Worm (Caenorhabditis elegans) whole organism, late embryonic: ENCODE data around the gene F36G3.3.

Source experiments
- C08G9.2 ChIP-seq: sonication (generic microtip); optimal IDR thresholded peaks from 2 replicates; lab custom pipeline; 2016; ENCODE audit warnings: mild to moderate bottlenecking, missing genetic modification characterization, moderate library complexity, missing compliant biosample characterization
- K02D7.2 ChIP-seq: sonication (generic microtip); optimal IDR thresholded peaks from 2 replicates; lab custom pipeline; 2017; ENCODE audit warnings: mild to moderate bottlenecking, missing genetic modification characterization, missing compliant biosample characterization
- K09A11.1 ChIP-seq: sonication (generic microtip); optimal IDR thresholded peaks from 2 replicates; lab custom pipeline; 2017; ENCODE audit warnings: antibody characterized with exemption, mild to moderate bottlenecking, missing genetic modification characterization, missing compliant biosample characterization; ENCODE audit not compliant: insufficient read depth
- ahr-1 ChIP-seq: sonication (generic microtip); optimal IDR thresholded peaks from 2 replicates; lab custom pipeline; 2016; ENCODE audit warnings: missing genetic modification characterization, missing compliant biosample characterization
- ama-1 ChIP-seq: fragments of 150-350 bp; optimal IDR thresholded peaks from 2 replicates; lab custom pipeline; 2014
- ceh-18 ChIP-seq: sonication (generic microtip); optimal IDR thresholded peaks from 2 replicates; lab custom pipeline; 2016; ENCODE audit warnings: missing genetic modification characterization, missing compliant biosample characterization
- ceh-2 ChIP-seq: sonication (generic microtip); optimal IDR thresholded peaks from 2 replicates; lab custom pipeline; 2016; ENCODE audit warnings: missing genotype, missing genetic modification characterization, missing compliant biosample characterization
- ceh-24 ChIP-seq: sonication (generic microtip); optimal IDR thresholded peaks from 2 replicates; lab custom pipeline; 2016; ENCODE audit warnings: mild to moderate bottlenecking, missing genetic modification characterization, missing compliant biosample characterization
- ceh-45 ChIP-seq: fragments of 200-800 bp; sonication (Bioruptor generic); IDR thresholded peaks from 2 replicates; pipeline ENCODE4 v1.3.6; 2022; ENCODE audit warnings: missing genetic modification reagents, missing genetic modification characterization, missing compliant biosample characterization
- che-1 ChIP-seq: sonication (generic microtip); optimal IDR thresholded peaks from 2 replicates; lab custom pipeline; 2016; ENCODE audit warnings: mild to moderate bottlenecking, missing genetic modification characterization, missing compliant biosample characterization
- ets-4 ChIP-seq: sonication (generic microtip); optimal IDR thresholded peaks from 2 replicates; lab custom pipeline; 2016; ENCODE audit warnings: missing genetic modification characterization, missing compliant biosample characterization
- fax-1 ChIP-seq: sonication (generic microtip); optimal IDR thresholded peaks from 2 replicates; lab custom pipeline; 2016; ENCODE audit warnings: missing genotype, missing genetic modification characterization, missing compliant biosample characterization
- fkh-10 ChIP-seq: fragments of 150-350 bp; optimal IDR thresholded peaks from 2 replicates; lab custom pipeline; 2014; ENCODE audit warnings: missing biosample characterization, missing genetic modification reagents, missing genetic modification characterization
- hlh-13 ChIP-seq: fragments of 200-800 bp; sonication (Bioruptor generic); optimal IDR thresholded peaks from 2 replicates; lab custom pipeline; 2018; ENCODE audit warnings: mild to moderate bottlenecking, missing genetic modification characterization, missing compliant biosample characterization
- hlh-15 ChIP-seq: sonication (generic microtip); optimal IDR thresholded peaks from 2 replicates; lab custom pipeline; 2016; ENCODE audit warnings: missing genetic modification characterization, missing compliant biosample characterization
- hlh-30 ChIP-seq: sonication (generic microtip); optimal IDR thresholded peaks from 2 replicates; lab custom pipeline; 2017; ENCODE audit warnings: antibody characterized with exemption, missing genetic modification characterization, missing compliant biosample characterization; ENCODE audit not compliant: insufficient read depth
- hlh-8 ChIP-seq: sonication (generic microtip); optimal IDR thresholded peaks from 2 replicates; lab custom pipeline; 2016; ENCODE audit warnings: missing genotype, missing genetic modification characterization, missing compliant biosample characterization
- mec-3 ChIP-seq: sonication (generic microtip); optimal IDR thresholded peaks from 2 replicates; lab custom pipeline; 2016; ENCODE audit warnings: borderline replicate concordance, missing genetic modification characterization, missing compliant biosample characterization
- nfya-1 ChIP-seq: sonication (generic microtip); optimal IDR thresholded peaks from 2 replicates; lab custom pipeline; 2017; ENCODE audit warnings: missing genetic modification characterization, mild to moderate bottlenecking, missing compliant biosample characterization, antibody characterized with exemption, moderate library complexity
- nhr-232 ChIP-seq: sonication (generic microtip); optimal IDR thresholded peaks from 2 replicates; lab custom pipeline; 2016; ENCODE audit warnings: missing genetic modification characterization, missing compliant biosample characterization
- npax-4 ChIP-seq: sonication (generic microtip); optimal IDR thresholded peaks from 2 replicates; lab custom pipeline; 2016; ENCODE audit warnings: missing genetic modification characterization, missing compliant biosample characterization
- odd-2 ChIP-seq: sonication (generic microtip); optimal IDR thresholded peaks from 2 replicates; lab custom pipeline; 2017; ENCODE audit warnings: antibody characterized with exemption, mild to moderate bottlenecking, missing genetic modification characterization, missing compliant biosample characterization
- pha-2 ChIP-seq: sonication (generic microtip); optimal IDR thresholded peaks from 2 replicates; lab custom pipeline; 2017; ENCODE audit warnings: mild to moderate bottlenecking, missing genetic modification characterization, missing compliant biosample characterization
- pros-1 ChIP-seq: fragments of 150-350 bp; optimal IDR thresholded peaks from 2 replicates; lab custom pipeline; 2014; ENCODE audit warnings: missing biosample characterization, missing genetic modification reagents, missing genetic modification characterization
- sdc-2 ChIP-seq: sonication (generic microtip); optimal IDR thresholded peaks from 2 replicates; lab custom pipeline; 2016; ENCODE audit warnings: missing genotype, missing genetic modification characterization, missing compliant biosample characterization
- syd-9 ChIP-seq: sonication (generic microtip); optimal IDR thresholded peaks from 2 replicates; lab custom pipeline; 2016; ENCODE audit warnings: mild to moderate bottlenecking, missing genetic modification characterization, moderate library complexity, missing compliant biosample characterization
- tbx-2 ChIP-seq: sonication (generic microtip); optimal IDR thresholded peaks from 2 replicates; lab custom pipeline; 2016; ENCODE audit warnings: missing genetic modification characterization, missing compliant biosample characterization
- tbx-7 ChIP-seq: sonication (generic microtip); optimal IDR thresholded peaks from 2 replicates; lab custom pipeline; 2016; ENCODE audit warnings: missing genotype, missing genetic modification characterization, missing compliant biosample characterization
- unc-42 ChIP-seq: sonication (generic microtip); optimal IDR thresholded peaks from 2 replicates; lab custom pipeline; 2016; ENCODE audit warnings: missing genotype, missing genetic modification characterization, missing compliant biosample characterization
- unc-86 ChIP-seq: sonication (generic microtip); optimal IDR thresholded peaks from 2 replicates; lab custom pipeline; 2016; ENCODE audit warnings: missing genetic modification characterization, missing compliant biosample characterization
- zip-5 ChIP-seq: sonication (generic microtip); optimal IDR thresholded peaks from 2 replicates; lab custom pipeline; 2016; ENCODE audit warnings: missing genetic modification characterization, missing compliant biosample characterization
- ztf-16 ChIP-seq: sonication (generic microtip); optimal IDR thresholded peaks from 2 replicates; lab custom pipeline; 2017; ENCODE audit warnings: missing genetic modification characterization, missing compliant biosample characterization

Gene F36G3.3

ce11 chrX:9798530-9798929, at the start of gene F36G3.3:
F36G3.3 (plus strand) TSS chrX:9798835.
- TF ChIP-seq nfya-1 (tag; lab: Kevin White, UChicago), result no peak
- TF ChIP-seq unc-42 (tag; lab: Kevin White, UChicago), result peak; percentile 35

- TF ChIP-seq ahr-1 (tag; lab: Kevin White, UChicago) (no peak), hlh-13 (GFP tag; lab: Kevin White, UChicago) (no peak), ets-4 (tag; lab: Kevin White, UChicago) (no peak)
Measured at ce11 chrX:9754537-9754936, 44.1 kb upstream of the F36G3.3 start.

- TF ChIP-seq ahr-1 (tag; lab: Kevin White, UChicago) (no peak), ama-1 (lab: Kevin White, UChicago) (no peak), K02D7.2 (tag; lab: Kevin White, UChicago) (no peak), hlh-30 (tag; lab: Kevin White, UChicago) (no peak), fkh-10 (GFP tag; lab: Kevin White, UChicago) (no peak), odd-2 (tag; lab: Kevin White, UChicago) (no peak), ceh-24 (tag; lab: Kevin White, UChicago) (no peak)
Measured at ce11 chrX:9756971-9757370, 41.7 kb upstream of the F36G3.3 start, which contains the start of gene T09B9.1. T09B9.1 (plus strand) TSS chrX:9757271.

- no peak for TF ChIP-seq pha-2 (tag; lab: Kevin White, UChicago)
- no peak for TF ChIP-seq zip-5
- no peak for TF ChIP-seq sdc-2 (tag; lab: Kevin White, UChicago)
- TF ChIP-seq hlh-15, result no peak
- no peak for TF ChIP-seq ceh-45
- no peak for TF ChIP-seq hlh-13 (GFP tag; lab: Kevin White, UChicago)
- TF ChIP-seq ztf-16 (tag; lab: Kevin White, UChicago), result no peak
- no peak for TF ChIP-seq tbx-7 (tag; lab: Kevin White, UChicago)
- no peak for TF ChIP-seq nfya-1 (tag; lab: Kevin White, UChicago)
- TF ChIP-seq odd-2 (tag; lab: Kevin White, UChicago), result no peak
- no peak for TF ChIP-seq tbx-2 (tag; lab: Kevin White, UChicago)
- TF ChIP-seq ceh-24 (tag; lab: Kevin White, UChicago), result no peak
- no peak for TF ChIP-seq nhr-232 (tag; lab: Kevin White, UChicago)
- TF ChIP-seq pros-1, result no peak
- TF ChIP-seq ceh-18 (tag; lab: Kevin White, UChicago), result no peak
- no peak for TF ChIP-seq npax-4
Measured at ce11 chrX:9761266-9761665, 37.4 kb upstream of the F36G3.3 start, which contains the start of gene T09B9.3. T09B9.3 (minus strand) TSS chrX:9761366.

ce11 chrX:9763903-9764302, 34.7 kb upstream of the F36G3.3 start:
- no peak for TF ChIP-seq K09A11.1
- TF ChIP-seq ama-1 (lab: Kevin White, UChicago), result no peak
- no peak for TF ChIP-seq mec-3 (tag; lab: Kevin White, UChicago)

- no peak for TF ChIP-seq syd-9 (tag; lab: Kevin White, UChicago)
- TF ChIP-seq C08G9.2 (tag; lab: Kevin White, UChicago), result no peak
- no peak for TF ChIP-seq npax-4
- TF ChIP-seq K02D7.2 (tag; lab: Kevin White, UChicago), result no peak
Measured at ce11 chrX:9764822-9765221, 33.8 kb upstream of the F36G3.3 start, which contains the start of gene slc-17.9. slc-17.9 (minus strand) TSS chrX:9764922.

- no peak for TF ChIP-seq fax-1 (tag; lab: Kevin White, UChicago)
- TF ChIP-seq unc-86 (tag; lab: Kevin White, UChicago), result no peak
- no peak for TF ChIP-seq K09A11.1
- no peak for TF ChIP-seq hlh-8
- no peak for TF ChIP-seq hlh-13 (GFP tag; lab: Kevin White, UChicago)
- no peak for TF ChIP-seq syd-9 (tag; lab: Kevin White, UChicago)
- TF ChIP-seq ceh-45, result no peak
- no peak for TF ChIP-seq ahr-1 (tag; lab: Kevin White, UChicago)
- no peak for TF ChIP-seq nfya-1 (tag; lab: Kevin White, UChicago)
- no peak for TF ChIP-seq che-1 (tag; lab: Kevin White, UChicago)
- no peak for TF ChIP-seq ceh-2 (tag; lab: Kevin White, UChicago)
- no peak for TF ChIP-seq tbx-7 (tag; lab: Kevin White, UChicago)
Measured at ce11 chrX:9774323-9774722, 24.3 kb upstream of the F36G3.3 start, which contains the start of gene T09B9.4. T09B9.4 (minus strand) TSS chrX:9774352.
